Worm (Caenorhabditis elegans) whole organism, L2 larva: ENCODE data around the gene clec-65.

Experiments
- F13H6.1 ChIP-seq: sonication (generic microtip); optimal IDR thresholded peaks from 2 replicates; lab custom pipeline; 2016; ENCODE audit warnings: missing genetic modification characterization, missing compliant biosample characterization
- R02D3.7 ChIP-seq: fragments of 150-350 bp; optimal IDR thresholded peaks from 2 replicates; lab custom pipeline; 2014; ENCODE audit warnings: missing biosample characterization, missing genetic modification characterization
- ZK546.5 ChIP-seq: sonication (generic microtip); optimal IDR thresholded peaks from 2 replicates; lab custom pipeline; 2017; ENCODE audit warnings: missing biosample characterization, missing genetic modification characterization
- alr-1 ChIP-seq: fragments of 150-350 bp; optimal IDR thresholded peaks from 2 replicates; lab custom pipeline; 2014; ENCODE audit warnings: missing biosample characterization, missing genetic modification characterization
- aly-2 ChIP-seq: fragments of 150-350 bp; optimal IDR thresholded peaks from 2 replicates; lab custom pipeline; 2014; ENCODE audit warnings: missing biosample characterization, missing genetic modification characterization
- blmp-1 ChIP-seq: sonication (generic microtip); optimal IDR thresholded peaks from 2 replicates; lab custom pipeline; 2017; ENCODE audit warnings: missing genetic modification characterization, mild to moderate bottlenecking, missing compliant biosample characterization, antibody characterized with exemption, moderate library complexity; ENCODE audit not compliant: insufficient read depth
- ceh-16 ChIP-seq: fragments of 150-350 bp; optimal IDR thresholded peaks from 2 replicates; lab custom pipeline; 2014; ENCODE audit warnings: missing biosample characterization, missing genetic modification characterization
- crh-2 ChIP-seq: sonication (generic microtip); optimal IDR thresholded peaks from 2 replicates; lab custom pipeline; 2017; ENCODE audit warnings: missing biosample characterization, missing genetic modification characterization
- egl-27 ChIP-seq: sonication (generic microtip); optimal IDR thresholded peaks from 3 replicates; lab custom pipeline; 2017; ENCODE audit warnings: missing biosample characterization, missing genetic modification reagents, missing genetic modification characterization
- elt-1 ChIP-seq: fragments of 150-350 bp; optimal IDR thresholded peaks from 2 replicates; lab custom pipeline; 2014; ENCODE audit warnings: missing biosample characterization, missing genetic modification characterization
- elt-3 ChIP-seq: sonication (generic microtip); optimal IDR thresholded peaks from 2 replicates; lab custom pipeline; 2017; ENCODE audit warnings: missing biosample characterization, missing genetic modification characterization
- fos-1 ChIP-seq: fragments of 150-350 bp; optimal IDR thresholded peaks from 2 replicates; lab custom pipeline; 2014; ENCODE audit warnings: missing biosample characterization, missing genetic modification characterization
- gmeb-1 ChIP-seq: fragments of 150-350 bp; optimal IDR thresholded peaks from 2 replicates; lab custom pipeline; 2014; ENCODE audit warnings: missing biosample characterization, missing genetic modification characterization
- lin-13 ChIP-seq: fragments of 150-350 bp; optimal IDR thresholded peaks from 2 replicates; lab custom pipeline; 2014; ENCODE audit warnings: missing biosample characterization, missing genetic modification reagents, missing genetic modification characterization
- lin-39 ChIP-seq: fragments of 150-350 bp; optimal IDR thresholded peaks from 2 replicates; lab custom pipeline; 2014; ENCODE audit warnings: missing biosample characterization, missing genetic modification reagents, missing genetic modification characterization
- lsy-2 ChIP-seq, 2 experiments: fragments of 150-350 bp in 1 of 2; sonication (generic microtip) in 1 of 2; optimal IDR thresholded peaks; 2 replicates each; lab custom pipeline; 2014 to 2017; ENCODE audit warnings: missing biosample characterization in 2 of 2, missing genetic modification characterization in 2 of 2
- mab-5 ChIP-seq: fragments of 150-350 bp; optimal IDR thresholded peaks from 2 replicates; lab custom pipeline; 2014; ENCODE audit warnings: missing biosample characterization, missing genetic modification characterization
- mbf-1 ChIP-seq: sonication (generic microtip); optimal IDR thresholded peaks from 2 replicates; lab custom pipeline; 2017; ENCODE audit warnings: missing biosample characterization, missing genetic modification characterization
- mdl-1 ChIP-seq, 2 experiments: fragments of 150-350 bp in 1 of 2; sonication (generic microtip) in 1 of 2; optimal IDR thresholded peaks; 2 replicates each; lab custom pipeline; 2017; ENCODE audit warnings: missing biosample characterization in 2 of 2, missing genetic modification characterization in 2 of 2
- nhr-10 ChIP-seq: sonication (generic microtip); optimal IDR thresholded peaks from 2 replicates; lab custom pipeline; 2017; ENCODE audit warnings: missing biosample characterization, missing genetic modification characterization
- nhr-11 ChIP-seq: fragments of 150-350 bp; optimal IDR thresholded peaks from 2 replicates; lab custom pipeline; 2014; ENCODE audit warnings: missing biosample characterization, missing genetic modification characterization
- nhr-12 ChIP-seq: fragments of 150-350 bp; optimal IDR thresholded peaks from 2 replicates; lab custom pipeline; 2014; ENCODE audit warnings: missing biosample characterization, missing genetic modification characterization
- nhr-129 ChIP-seq: fragments of 150-350 bp; optimal IDR thresholded peaks from 2 replicates; lab custom pipeline; 2014; ENCODE audit warnings: missing biosample characterization, missing genetic modification characterization
- nhr-21 ChIP-seq: fragments of 150-350 bp; optimal IDR thresholded peaks from 2 replicates; lab custom pipeline; 2014; ENCODE audit warnings: missing biosample characterization, missing genetic modification characterization
- nhr-23 ChIP-seq: fragments of 150-350 bp; optimal IDR thresholded peaks from 2 replicates; lab custom pipeline; 2014; ENCODE audit warnings: missing biosample characterization, missing genetic modification reagents, missing genetic modification characterization
- nhr-237 ChIP-seq: fragments of 150-350 bp; optimal IDR thresholded peaks from 2 replicates; lab custom pipeline; 2014; ENCODE audit warnings: missing biosample characterization, missing genetic modification characterization
- nhr-25 ChIP-seq: fragments of 150-350 bp; sonication (generic microtip); optimal IDR thresholded peaks from 3 replicates; lab custom pipeline; 2014; ENCODE audit warnings: missing biosample characterization, missing genetic modification characterization
- nhr-6 ChIP-seq: fragments of 150-350 bp; optimal IDR thresholded peaks from 2 replicates; lab custom pipeline; 2014; ENCODE audit warnings: missing biosample characterization, missing genetic modification characterization
- peb-1 ChIP-seq: fragments of 150-350 bp; optimal IDR thresholded peaks from 2 replicates; lab custom pipeline; 2014; ENCODE audit warnings: missing biosample characterization, missing genetic modification characterization
- sem-4 ChIP-seq: fragments of 150-350 bp; optimal IDR thresholded peaks from 2 replicates; lab custom pipeline; 2014; ENCODE audit warnings: missing biosample characterization, missing genetic modification reagents, missing genetic modification characterization
- sma-3 ChIP-seq: sonication (generic microtip); optimal IDR thresholded peaks from 2 replicates; lab custom pipeline; 2016; ENCODE audit warnings: missing genetic modification reagents, missing genetic modification characterization, missing compliant biosample characterization
- sma-9 ChIP-seq, 2 experiments: fragments of 150-350 bp in 1 of 2; sonication (generic microtip) in 1 of 2; optimal IDR thresholded peaks; 2 replicates each; lab custom pipeline; 2014 to 2016; ENCODE audit warnings: missing genetic modification characterization in 2 of 2, mild to moderate bottlenecking in 1 of 2, missing biosample characterization in 1 of 2, missing compliant biosample characterization in 1 of 2, missing genetic modification reagents in 1 of 2, moderate library complexity in 1 of 2
- snpc-4 ChIP-seq: fragments of 150-350 bp; optimal IDR thresholded peaks from 2 replicates; lab custom pipeline; 2014; ENCODE audit warnings: missing biosample characterization, missing genetic modification characterization
- unc-39 ChIP-seq: fragments of 150-350 bp; optimal IDR thresholded peaks from 2 replicates; lab custom pipeline; 2014; ENCODE audit warnings: missing biosample characterization, missing genetic modification characterization
- unc-55 ChIP-seq: fragments of 150-350 bp; sonication (generic microtip); optimal IDR thresholded peaks from 3 replicates; lab custom pipeline; 2014; ENCODE audit warnings: missing biosample characterization, missing genetic modification reagents, missing genetic modification characterization
- unc-62 ChIP-seq: fragments of 150-350 bp; optimal IDR thresholded peaks from 2 replicates; lab custom pipeline; 2014; ENCODE audit warnings: missing biosample characterization, missing genetic modification reagents, missing genetic modification characterization
- ztf-1 ChIP-seq: fragments of 200-800 bp; sonication (Bioruptor generic); conservative IDR thresholded peaks from 2 replicates; pipeline ENCODE4 v1.3.6; 2022; ENCODE audit warnings: missing genetic modification characterization, missing compliant biosample characterization
- ztf-11 ChIP-seq: sonication (generic microtip); optimal IDR thresholded peaks from 2 replicates; lab custom pipeline; 2017; ENCODE audit warnings: missing biosample characterization, missing genetic modification characterization
- ztf-4 ChIP-seq: fragments of 150-350 bp; optimal IDR thresholded peaks from 2 replicates; lab custom pipeline; 2014; ENCODE audit warnings: missing biosample characterization, missing genetic modification characterization

Gene clec-65

DNA sequence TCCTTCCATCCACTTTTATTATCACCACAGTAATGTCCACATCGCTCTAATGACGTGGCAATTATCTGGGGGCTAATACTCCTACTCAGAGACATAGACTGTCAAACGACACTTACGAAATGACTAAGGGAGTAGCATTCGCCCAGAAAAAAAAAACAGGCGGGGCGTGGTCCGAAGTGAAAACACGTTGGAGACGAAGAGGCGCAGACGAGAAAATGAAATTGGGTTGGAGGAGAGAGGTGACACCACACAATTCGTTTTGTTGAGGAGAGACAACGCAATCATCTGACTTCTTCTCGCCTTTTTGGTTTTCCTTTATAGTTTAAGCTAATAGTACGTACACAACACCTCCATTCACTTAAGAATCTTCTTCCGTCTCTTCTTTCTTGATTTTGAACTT lies 38.0 kb downstream of the clec-65 start:
- no peak for TF ChIP-seq gmeb-1 (tag; lab: Kevin White, UChicago)
- no peak for TF ChIP-seq ZK546.5 (tag; lab: Kevin White, UChicago)
- no peak for TF ChIP-seq lin-39 (tag; lab: Kevin White, UChicago)
- no peak for TF ChIP-seq nhr-10 (tag; lab: Kevin White, UChicago)
- no peak for TF ChIP-seq lsy-2 (tag; optimal IDR thresholded peaks at IDR 0.05; lab: Kevin White, UChicago)
- TF ChIP-seq ztf-1 (GFP tag; lab: Robert Waterston, UW) = no peak
- TF ChIP-seq nhr-237 (tag; lab: Kevin White, UChicago) = no peak
- TF ChIP-seq unc-55 (GFP tag; lab: Kevin White, UChicago) = no peak
- peak; percentile 21 for TF ChIP-seq nhr-25 (tag; lab: Kevin White, UChicago)
- TF ChIP-seq crh-2 (tag; lab: Kevin White, UChicago) = peak; percentile 8
- TF ChIP-seq sem-4 (tag; lab: Kevin White, UChicago) = peak; percentile 23
- TF ChIP-seq mdl-1 (tag; optimal IDR thresholded peaks at IDR 0.05; lab: Kevin White, UChicago) = no peak
- peak; percentile 26 for TF ChIP-seq fos-1 (tag; lab: Kevin White, UChicago)
- peak; percentile 1 for TF ChIP-seq sma-3 (GFP tag; lab: Kevin White, UChicago)
- no peak for TF ChIP-seq nhr-129 (tag; lab: Kevin White, UChicago)
- no peak for TF ChIP-seq snpc-4 (tag; lab: Kevin White, UChicago)
- peak; percentile 26 for TF ChIP-seq blmp-1
- no peak for TF ChIP-seq nhr-12 (tag; lab: Kevin White, UChicago)
- TF ChIP-seq R02D3.7 = no peak
- no peak for TF ChIP-seq nhr-21 (tag; lab: Kevin White, UChicago)
- no peak for TF ChIP-seq ztf-11 (tag; lab: Kevin White, UChicago)
- TF ChIP-seq unc-62 = no peak
- TF ChIP-seq nhr-23 (tag; lab: Kevin White, UChicago) = no peak
- TF ChIP-seq peb-1 = no peak
- no peak for TF ChIP-seq elt-1 (tag; lab: Kevin White, UChicago)
- no peak for TF ChIP-seq unc-39
- TF ChIP-seq, all 48 proteins: peak for 6

- TF ChIP-seq unc-55 (GFP tag; lab: Kevin White, UChicago) (no peak), nhr-6 (tag; lab: Kevin White, UChicago) (no peak), blmp-1 (no peak), alr-1 (tag; lab: Kevin White, UChicago) (no peak), egl-27 (tag; lab: Kevin White, UChicago) (no peak), mbf-1 (tag; lab: Kevin White, UChicago) (no peak), crh-2 (tag; lab: Kevin White, UChicago) (no peak), sma-9 (GFP tag; optimal IDR thresholded peaks at IDR 0.05; lab: Kevin White, UChicago) (no peak), sma-9 (tag; optimal IDR thresholded peaks at IDR 0.05; lab: Kevin White, UChicago) (no peak), sma-3 (GFP tag; lab: Kevin White, UChicago) (no peak), peb-1 (no peak), unc-39 (no peak), nhr-11 (no peak), nhr-10 (tag; lab: Kevin White, UChicago) (no peak), nhr-25 (tag; lab: Kevin White, UChicago) (no peak), aly-2 (no peak), snpc-4 (tag; lab: Kevin White, UChicago) (no peak), ZK546.5 (tag; lab: Kevin White, UChicago) (no peak)
Observed at ce11 chrII:12939801-12940200, 38.7 kb downstream of the clec-65 start, which contains the start of gene arrd-10. Gene arrd-10, plus strand, starts transcription at chrII:12940101.

ce11 chrII:12942496-12942895 lies 41.4 kb downstream of the clec-65 start:
- TF ChIP-seq mbf-1 (tag; lab: Kevin White, UChicago) (no peak), sem-4 (tag; lab: Kevin White, UChicago) (no peak), crh-2 (tag; lab: Kevin White, UChicago) (no peak), elt-3 (tag; lab: Kevin White, UChicago) (no peak), gmeb-1 (tag; lab: Kevin White, UChicago) (no peak), lsy-2 (tag; optimal IDR thresholded peaks at IDR 0.05; lab: Kevin White, UChicago) (no peak), lin-13 (GFP tag; lab: Kevin White, UChicago) (no peak), ceh-16 (tag; lab: Kevin White, UChicago) (no peak), nhr-6 (tag; lab: Kevin White, UChicago) (no peak), egl-27 (tag; lab: Kevin White, UChicago) (no peak), nhr-237 (tag; lab: Kevin White, UChicago) (no peak), nhr-21 (tag; lab: Kevin White, UChicago) (no peak), F13H6.1 (no peak), ztf-1 (GFP tag; lab: Robert Waterston, UW) (no peak), mab-5 (tag; lab: Kevin White, UChicago) (no peak), unc-55 (GFP tag; lab: Kevin White, UChicago) (no peak), ztf-4 (tag; lab: Kevin White, UChicago) (no peak), aly-2 (no peak)
